Worm (Caenorhabditis elegans) whole organism, midembryonic: Measurements from ENCODE around the gene fbxb-42.
"Not testable (repeated sequence)": the region's sequence is repeated elsewhere in the genome, so short reads cannot be mapped to it uniquely, and the experiment has no call there.

Source experiments
- T22C8.4 ChIP-seq: fragments of 200-800 bp; sonication (Bioruptor generic); IDR thresholded peaks from 2 replicates; pipeline ENCODE4 v1.3.6; 2022; ENCODE audit warnings: missing genetic modification characterization, missing compliant biosample characterization
- med-1 ChIP-seq: sonication (generic microtip); optimal IDR thresholded peaks from 2 replicates; lab custom pipeline; 2017; ENCODE audit warnings: missing genetic modification characterization, mild to moderate bottlenecking, missing compliant biosample characterization, antibody characterized with exemption, missing genetic modification reagents; ENCODE audit not compliant: insufficient read depth
- tab-1 ChIP-seq: fragments of 200-800 bp; sonication (Bioruptor generic); IDR thresholded peaks from 2 replicates; pipeline ENCODE4 v1.3.6; 2022; ENCODE audit warnings: missing genetic modification characterization, missing compliant biosample characterization

- TF ChIP-seq med-1 (GFP tag; lab: Kevin White, UChicago); T22C8.4 (GFP tag; lab: Robert Waterston, UW); tab-1 (GFP tag; lab: Robert Waterston, UW): not testable (repeated sequence)
Measured at ce11 chrII:1543182-1543581, 5.8 kb downstream of the fbxb-42 start, which contains the start of gene K05F6.4.
